Worm (Caenorhabditis elegans) whole organism, midembryonic: Measurements from ENCODE around the gene dpy-21.
A peak's percentile ranks its signal among the peaks of the same experiment; 100 is the strongest.
"Not testable (repeated sequence)": the region's sequence is repeated elsewhere in the genome, so short reads cannot be mapped to it uniquely, and the experiment has no call there.

Experiments used
- T22C8.4 ChIP-seq: fragments of 200-800 bp; sonication (Bioruptor generic); IDR thresholded peaks from 2 replicates; pipeline ENCODE4 v1.3.6; 2022; ENCODE audit warnings: missing genetic modification characterization, missing compliant biosample characterization
- cog-1 ChIP-seq: sonication (generic microtip); optimal IDR thresholded peaks from 2 replicates; lab custom pipeline; 2016; ENCODE audit warnings: missing genetic modification characterization, missing compliant biosample characterization
- flt-1 ChIP-seq: fragments of 200-800 bp; sonication (Bioruptor generic); IDR thresholded peaks from 2 replicates; pipeline ENCODE4 v1.3.6; 2022; ENCODE audit warnings: missing genetic modification characterization, missing compliant biosample characterization
- klf-2 ChIP-seq: fragments of 200-800 bp; sonication (Bioruptor generic); conservative IDR thresholded peaks from 2 replicates; pipeline ENCODE4 v1.3.6; 2022; ENCODE audit warnings: missing genetic modification reagents, missing genetic modification characterization, missing compliant biosample characterization
- med-1 ChIP-seq: sonication (generic microtip); optimal IDR thresholded peaks from 2 replicates; lab custom pipeline; 2017; ENCODE audit warnings: missing genetic modification characterization, mild to moderate bottlenecking, missing compliant biosample characterization, antibody characterized with exemption, missing genetic modification reagents; ENCODE audit not compliant: insufficient read depth
- ref-1 ChIP-seq: fragments of 200-800 bp; sonication (Bioruptor generic); conservative IDR thresholded peaks from 2 replicates; pipeline ENCODE4 v1.3.6; 2022; ENCODE audit warnings: missing genetic modification reagents, missing genetic modification characterization, missing compliant biosample characterization
- tab-1 ChIP-seq: fragments of 200-800 bp; sonication (Bioruptor generic); IDR thresholded peaks from 2 replicates; pipeline ENCODE4 v1.3.6; 2022; ENCODE audit warnings: missing genetic modification characterization, missing compliant biosample characterization
- ztf-23 ChIP-seq: fragments of 200-800 bp; sonication (Bioruptor generic); IDR thresholded peaks from 2 replicates; pipeline ENCODE4 v1.3.6; 2022; ENCODE audit warnings: missing genetic modification reagents, missing genetic modification characterization, missing compliant biosample characterization
- ztf-29 ChIP-seq: fragments of 200-800 bp; sonication (Bioruptor generic); IDR thresholded peaks from 2 replicates; pipeline ENCODE4 v1.3.6; 2022; ENCODE audit warnings: missing genetic modification reagents, missing genetic modification characterization, missing compliant biosample characterization

Gene dpy-21

DNA sequence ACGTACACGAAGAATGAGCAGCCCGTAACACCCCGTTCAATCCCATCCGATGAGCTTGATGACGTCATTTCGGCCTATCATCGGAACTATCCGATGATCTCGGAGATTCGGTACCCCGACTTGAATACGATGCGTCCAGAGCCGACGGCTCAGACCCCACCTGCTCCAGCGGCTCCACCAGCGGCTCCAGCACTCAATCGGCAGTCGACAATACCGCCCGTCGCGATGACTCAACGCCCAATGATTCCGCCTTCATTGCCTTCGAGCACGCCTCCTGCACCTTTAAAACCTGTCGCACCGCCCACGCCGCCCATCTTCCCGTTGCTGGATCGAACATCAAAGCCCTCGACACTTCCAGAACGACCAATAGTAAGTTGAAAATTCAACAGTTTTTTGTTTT lies 20.9 kb downstream of the dpy-21 start:
- TF ChIP-seq T22C8.4 (GFP tag; lab: Robert Waterston, UW) (no peak), cog-1 (tag; lab: Kevin White, UChicago) (no peak), ztf-29 (GFP tag; lab: Robert Waterston, UW) (no peak), klf-2 (GFP tag; lab: Robert Waterston, UW) (no peak), tab-1 (GFP tag; lab: Robert Waterston, UW) (no peak), ref-1 (no peak), med-1 (GFP tag; lab: Kevin White, UChicago) (no peak), ztf-23 (no peak), flt-1 (GFP tag; lab: Robert Waterston, UW) (no peak)

ce11 chrV:17924095-17925000 lies 24.6 kb downstream of the dpy-21 start, which contains the start of gene usp-50:
Gene usp-50 (plus strand): TSS chrV:17924916.
- peak; percentile 53; the same call in 1 of the 2 replicates for TF ChIP-seq ztf-29 (GFP tag; lab: Robert Waterston, UW)

DNA sequence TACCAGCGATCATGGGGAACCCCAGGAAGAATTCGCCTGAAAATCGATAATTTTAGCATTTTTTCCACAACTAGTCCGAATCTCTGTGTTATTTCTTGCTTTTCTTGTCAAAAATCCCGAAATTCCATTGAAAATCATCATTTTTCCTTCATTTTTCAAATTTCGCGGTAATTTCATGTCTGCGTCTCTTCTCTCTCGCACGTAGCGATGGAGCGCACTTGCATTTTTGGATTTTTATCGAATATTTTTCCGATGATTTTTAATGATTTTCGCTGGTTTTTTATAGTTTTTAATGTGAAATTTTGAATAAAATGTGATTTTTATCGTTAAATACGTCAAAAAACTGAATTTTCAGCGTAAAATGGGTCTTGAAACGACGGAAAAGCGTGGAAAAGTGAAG lies 27.6 kb downstream of the dpy-21 start, which contains the start of gene E01B7.2:
Gene E01B7.2 (plus strand): TSS at position 350 of the 400 bp plus-strand sequence.
- TF ChIP-seq T22C8.4 (GFP tag; lab: Robert Waterston, UW) = no peak

DNA sequence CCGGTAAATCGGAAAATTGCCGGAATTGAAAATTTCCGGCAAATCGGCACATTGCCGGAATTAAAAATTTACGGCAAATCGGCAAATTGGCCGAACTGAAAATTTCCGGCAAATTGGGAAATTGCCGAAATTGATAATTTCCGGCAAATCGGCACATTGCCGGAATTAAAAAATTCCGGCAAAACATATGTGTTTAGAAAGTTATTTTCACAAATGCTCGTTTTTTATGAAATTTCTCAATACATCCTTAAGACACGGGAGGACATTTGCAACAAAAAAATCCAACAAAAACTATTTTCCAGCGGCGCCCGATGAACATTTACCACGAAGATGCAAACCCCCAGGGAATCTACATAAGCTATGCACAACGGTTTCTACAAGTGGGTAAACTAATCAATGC lies 30.3 kb downstream of the dpy-21 start, which contains the start of gene C06H5.8:
Gene C06H5.8 (plus strand): TSS at position 301 of the 400 bp plus-strand sequence.
- TF ChIP-seq klf-2 (GFP tag; lab: Robert Waterston, UW) (no peak), ztf-29 (GFP tag; lab: Robert Waterston, UW) (no peak), flt-1 (GFP tag; lab: Robert Waterston, UW) (no peak), ztf-23 (no peak), tab-1 (GFP tag; lab: Robert Waterston, UW) (no peak), T22C8.4 (GFP tag; lab: Robert Waterston, UW) (no peak), ref-1 (no peak), med-1 (GFP tag; lab: Kevin White, UChicago) (no peak), cog-1 (tag; lab: Kevin White, UChicago) (no peak)

- no peak for TF ChIP-seq flt-1 (GFP tag; lab: Robert Waterston, UW)
- TF ChIP-seq ztf-29 (GFP tag; lab: Robert Waterston, UW) = no peak
- no peak for TF ChIP-seq ztf-23
- no peak for TF ChIP-seq klf-2 (GFP tag; lab: Robert Waterston, UW)
- TF ChIP-seq cog-1 (tag; lab: Kevin White, UChicago) = no peak
- no peak for TF ChIP-seq med-1 (GFP tag; lab: Kevin White, UChicago)
- no peak for TF ChIP-seq T22C8.4 (GFP tag; lab: Robert Waterston, UW)
- no peak for TF ChIP-seq tab-1 (GFP tag; lab: Robert Waterston, UW)
- TF ChIP-seq ref-1 = no peak
Measured at ce11 chrV:17910019-17910418, 39.0 kb downstream of the dpy-21 start, which contains the start of gene dcar-1. Gene dcar-1 (plus strand): TSS chrV:17910319.

DNA sequence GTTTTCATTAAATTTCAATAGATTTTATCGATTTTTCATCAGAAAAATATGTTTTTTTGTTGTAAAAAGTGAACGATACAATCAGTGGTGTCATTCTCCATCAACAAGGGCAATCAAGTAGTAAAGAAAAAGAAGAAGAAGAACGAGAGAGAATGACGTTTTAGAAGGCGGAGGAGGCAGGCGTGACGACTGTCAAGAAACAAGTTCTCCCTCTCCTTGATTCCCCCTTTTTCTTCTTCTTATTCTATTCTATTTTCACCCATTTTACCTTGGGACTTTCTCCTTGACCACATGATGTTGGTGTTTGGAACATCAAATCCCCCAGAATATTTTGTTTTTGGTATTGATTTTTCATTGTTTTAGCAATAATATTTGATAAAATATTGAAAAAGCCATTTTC lies 43.2 kb downstream of the dpy-21 start:
- TF ChIP-seq med-1 (GFP tag; lab: Kevin White, UChicago) (no peak), tab-1 (GFP tag; lab: Robert Waterston, UW) (no peak), flt-1 (GFP tag; lab: Robert Waterston, UW) (no peak), ref-1 (no peak), T22C8.4 (GFP tag; lab: Robert Waterston, UW) (no peak), klf-2 (GFP tag; lab: Robert Waterston, UW) (no peak)

- not testable (repeated sequence) for TF ChIP-seq ztf-29 (GFP tag; lab: Robert Waterston, UW); ref-1; med-1 (GFP tag; lab: Kevin White, UChicago)
Measured at ce11 chrV:17903829-17904228, 45.2 kb downstream of the dpy-21 start, which contains the start of gene C06H5.14. Gene C06H5.14 (plus strand): TSS chrV:17904129.

- TF ChIP-seq med-1 (GFP tag; lab: Kevin White, UChicago) (no peak), ref-1 (no peak), flt-1 (GFP tag; lab: Robert Waterston, UW) (no peak), klf-2 (GFP tag; lab: Robert Waterston, UW) (no peak), tab-1 (GFP tag; lab: Robert Waterston, UW) (no peak), ztf-29 (GFP tag; lab: Robert Waterston, UW) (no peak), cog-1 (tag; lab: Kevin White, UChicago) (no peak), ztf-23 (no peak), T22C8.4 (GFP tag; lab: Robert Waterston, UW) (no peak)
Measured at ce11 chrV:17899503-17899902, 49.5 kb downstream of the dpy-21 start, which contains the start of gene fbxa-157. Gene fbxa-157 (plus strand): TSS chrV:17899803.

DNA sequence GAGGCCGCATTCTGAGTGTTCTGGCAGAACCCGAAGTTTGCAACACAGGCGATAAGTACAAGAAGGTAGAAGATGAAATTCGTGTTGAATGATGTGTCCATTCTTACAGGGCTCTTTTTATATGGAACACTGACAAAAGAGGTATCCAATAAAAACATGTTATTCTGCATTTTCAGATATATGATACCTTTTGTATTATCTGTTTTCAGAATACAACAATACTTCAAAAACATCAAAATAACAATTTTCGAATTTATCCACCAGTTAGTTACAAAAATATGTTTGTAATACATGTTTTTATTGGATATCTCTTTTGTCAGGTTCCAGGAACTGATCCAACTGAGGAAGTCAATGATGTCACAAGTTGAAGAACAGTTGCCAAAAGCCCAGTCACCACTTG lies 51.3 kb downstream of the dpy-21 start, which contains the start of gene C06H5.13:
Gene C06H5.13 (minus strand): TSS at position 101 of the 400 bp plus-strand sequence.
- not testable (repeated sequence) for TF ChIP-seq ref-1; med-1 (GFP tag; lab: Kevin White, UChicago); T22C8.4 (GFP tag; lab: Robert Waterston, UW)
